Worm (Caenorhabditis elegans) whole organism, young adult: ENCODE measurements around the gene col-72.
A peak's percentile ranks its signal among the peaks of the same experiment; 100 is the strongest.

ENCODE experiments used
- B0035.1 ChIP-seq: sonication (generic microtip); optimal IDR thresholded peaks from 2 replicates; lab custom pipeline; 2016; ENCODE audit warnings: missing genetic modification characterization, mild to moderate bottlenecking, missing compliant biosample characterization, missing genotype, missing genetic modification reagents
- D2030.7 ChIP-seq: fragments of 200-800 bp; sonication (Bioruptor generic); IDR thresholded peaks from 2 replicates; pipeline ENCODE4 v1.3.6; 2022; ENCODE audit warnings: missing genetic modification reagents, missing genetic modification characterization, missing compliant biosample characterization
- F10E7.11 ChIP-seq: sonication (generic microtip); optimal IDR thresholded peaks from 2 replicates; lab custom pipeline; 2017; ENCODE audit warnings: mild to moderate bottlenecking, missing genetic modification characterization, moderate library complexity, missing compliant biosample characterization
- F22D6.2 ChIP-seq: sonication (generic microtip); optimal IDR thresholded peaks from 2 replicates; lab custom pipeline; 2016; ENCODE audit warnings: mild to moderate bottlenecking, missing genetic modification characterization, missing compliant biosample characterization
- F33H1.4 ChIP-seq: fragments of 200-800 bp; sonication (Bioruptor generic); IDR thresholded peaks from 2 replicates; pipeline ENCODE4 v1.3.6; 2022; ENCODE audit warnings: missing genetic modification reagents, missing genetic modification characterization, missing compliant biosample characterization
- F39B2.1 ChIP-seq: fragments of 200-800 bp; sonication (Bioruptor generic); IDR thresholded peaks from 2 replicates; pipeline ENCODE4 v1.3.6; 2022; ENCODE audit warnings: missing genetic modification reagents, missing genetic modification characterization, missing compliant biosample characterization
- F49E8.2 ChIP-seq: sonication (generic microtip); optimal IDR thresholded peaks from 3 replicates; lab custom pipeline; 2017; ENCODE audit warnings: missing genetic modification characterization, mild to moderate bottlenecking, missing compliant biosample characterization, antibody characterized with exemption, moderate library complexity; ENCODE audit not compliant: insufficient read depth
- F52B5.7 ChIP-seq: sonication (generic microtip); optimal IDR thresholded peaks from 2 replicates; lab custom pipeline; 2016; ENCODE audit warnings: mild to moderate bottlenecking, missing genetic modification characterization, missing compliant biosample characterization
- F57A8.1 ChIP-seq: fragments of 200-800 bp; sonication (Bioruptor generic); optimal IDR thresholded peaks from 2 replicates; lab custom pipeline; 2018; ENCODE audit warnings: mild to moderate bottlenecking, missing genetic modification characterization, moderate library complexity, missing compliant biosample characterization
- K11D2.4 ChIP-seq: fragments of 200-800 bp; sonication (Bioruptor generic); IDR thresholded peaks from 2 replicates; pipeline ENCODE4 v1.3.6; 2022; ENCODE audit warnings: missing genetic modification reagents, missing genetic modification characterization, missing compliant biosample characterization
- K12H6.12 ChIP-seq: fragments of 200-800 bp; sonication (Bioruptor generic); optimal IDR thresholded peaks from 2 replicates; lab custom pipeline; 2018; ENCODE audit warnings: mild to moderate bottlenecking, missing genetic modification characterization, missing compliant biosample characterization
- T26A5.8 ChIP-seq: sonication (generic microtip); optimal IDR thresholded peaks from 2 replicates; lab custom pipeline; 2016; ENCODE audit warnings: missing genetic modification characterization, missing compliant biosample characterization
- Y53F4B.3 ChIP-seq: fragments of 200-800 bp; sonication (Bioruptor generic); IDR thresholded peaks from 2 replicates; pipeline ENCODE4 v1.3.6; 2022; ENCODE audit warnings: missing genetic modification reagents, missing genetic modification characterization, missing compliant biosample characterization
- Y67H2A.10 ChIP-seq: fragments of 200-800 bp; sonication (Bioruptor generic); conservative IDR thresholded peaks from 2 replicates; pipeline ENCODE4 v1.3.6; 2022; ENCODE audit warnings: missing genetic modification reagents, missing genetic modification characterization, missing compliant biosample characterization
- aptf-3 ChIP-seq: fragments of 200-800 bp; sonication (Bioruptor generic); IDR thresholded peaks from 2 replicates; pipeline ENCODE4 v1.3.6; 2022; ENCODE audit warnings: missing genetic modification characterization, missing compliant biosample characterization
- athp-1 ChIP-seq: sonication (generic microtip); optimal IDR thresholded peaks from 2 replicates; lab custom pipeline; 2017; ENCODE audit warnings: mild to moderate bottlenecking, missing genetic modification characterization, missing compliant biosample characterization
- attf-5 ChIP-seq: fragments of 200-800 bp; sonication (Bioruptor generic); optimal IDR thresholded peaks from 2 replicates; lab custom pipeline; 2018; ENCODE audit warnings: mild to moderate bottlenecking, missing genetic modification characterization, missing compliant biosample characterization
- ceh-100 ChIP-seq: fragments of 200-800 bp; sonication (Bioruptor generic); IDR thresholded peaks from 2 replicates; pipeline ENCODE4 v1.3.6; 2022; ENCODE audit warnings: missing genetic modification reagents, missing genetic modification characterization, missing compliant biosample characterization
- ceh-58 ChIP-seq: fragments of 200-800 bp; sonication (Bioruptor generic); IDR thresholded peaks from 2 replicates; pipeline ENCODE4 v1.3.6; 2022; ENCODE audit warnings: missing genetic modification characterization, missing compliant biosample characterization
- ceh-79 ChIP-seq: sonication (generic microtip); optimal IDR thresholded peaks from 2 replicates; lab custom pipeline; 2017; ENCODE audit warnings: mild to moderate bottlenecking, missing genetic modification characterization, missing compliant biosample characterization
- die-1 ChIP-seq: sonication (generic microtip); optimal IDR thresholded peaks from 2 replicates; lab custom pipeline; 2016; ENCODE audit warnings: missing genotype, mild to moderate bottlenecking, missing genetic modification characterization, missing compliant biosample characterization
- dox-1 ChIP-seq: fragments of 200-800 bp; sonication (Bioruptor generic); IDR thresholded peaks from 2 replicates; pipeline ENCODE4 v1.3.6; 2022; ENCODE audit warnings: missing genetic modification reagents, missing genetic modification characterization, missing compliant biosample characterization
- dpl-1 ChIP-seq: fragments of 150-350 bp; optimal IDR thresholded peaks from 2 replicates; lab custom pipeline; 2014; ENCODE audit warnings: missing biosample characterization, missing genetic modification reagents, missing genetic modification characterization
- egl-18 ChIP-seq: fragments of 200-800 bp; sonication (Bioruptor generic); IDR thresholded peaks from 2 replicates; pipeline ENCODE4 v1.3.6; 2022; ENCODE audit warnings: missing genetic modification reagents, missing genetic modification characterization, missing compliant biosample characterization
- egrh-3 ChIP-seq: fragments of 200-800 bp; sonication (Bioruptor generic); IDR thresholded peaks from 2 replicates; pipeline ENCODE4 v1.3.6; 2022; ENCODE audit warnings: missing genetic modification reagents, missing genetic modification characterization, missing compliant biosample characterization
- ekl-4 ChIP-seq: fragments of 200-800 bp; sonication (Bioruptor generic); IDR thresholded peaks from 2 replicates; pipeline ENCODE4 v1.3.6; 2022; ENCODE audit warnings: missing genetic modification reagents, missing genetic modification characterization, missing compliant biosample characterization
- hlh-12 ChIP-seq: sonication (generic microtip); optimal IDR thresholded peaks from 2 replicates; lab custom pipeline; 2016; ENCODE audit warnings: missing genetic modification characterization, missing compliant biosample characterization
- hmg-1.2 ChIP-seq: fragments of 200-800 bp; sonication (Bioruptor generic); IDR thresholded peaks from 2 replicates; pipeline ENCODE4 v1.3.6; 2022; ENCODE audit warnings: missing genetic modification reagents, missing genetic modification characterization, missing compliant biosample characterization
- lin-26 ChIP-seq: fragments of 200-800 bp; sonication (Bioruptor generic); IDR thresholded peaks from 2 replicates; pipeline ENCODE4 v1.3.6; 2022; ENCODE audit warnings: missing genetic modification reagents, missing genetic modification characterization, missing compliant biosample characterization
- lin-35 ChIP-seq, 3 experiments: fragments of 150-350 bp in 2 of 3; sonication (generic microtip) in 1 of 3; optimal IDR thresholded peaks; 2 replicates each; lab custom pipeline; 2014 to 2018; ENCODE audit warnings: missing biosample characterization in 3 of 3, missing genetic modification characterization in 3 of 3, missing genetic modification reagents in 3 of 3
- lin-40 ChIP-seq: sonication (generic microtip); optimal IDR thresholded peaks from 2 replicates; lab custom pipeline; 2016; ENCODE audit warnings: missing genetic modification characterization, mild to moderate bottlenecking, missing compliant biosample characterization, missing genotype, missing genetic modification reagents
- lin-54 ChIP-seq: fragments of 200-800 bp; sonication (Bioruptor generic); optimal IDR thresholded peaks from 2 replicates; lab custom pipeline; 2018; ENCODE audit warnings: mild to moderate bottlenecking, missing genetic modification characterization, missing compliant biosample characterization
- lsl-1 ChIP-seq: fragments of 200-800 bp; sonication (Bioruptor generic); optimal IDR thresholded peaks from 2 replicates; lab custom pipeline; 2018; ENCODE audit warnings: mild to moderate bottlenecking, missing genetic modification characterization, moderate library complexity, missing compliant biosample characterization
- madf-10 ChIP-seq: sonication (generic microtip); optimal IDR thresholded peaks from 2 replicates; lab custom pipeline; 2016; ENCODE audit warnings: mild to moderate bottlenecking, missing genetic modification characterization, missing compliant biosample characterization
- madf-6 ChIP-seq: fragments of 200-800 bp; sonication (Bioruptor generic); IDR thresholded peaks from 2 replicates; pipeline ENCODE4 v1.3.6; 2022; ENCODE audit warnings: missing genetic modification reagents, missing genetic modification characterization, missing compliant biosample characterization
- madf-8 ChIP-seq: fragments of 200-800 bp; sonication (Bioruptor generic); conservative IDR thresholded peaks from 2 replicates; pipeline ENCODE4 v1.3.6; 2022; ENCODE audit warnings: missing genetic modification reagents, missing genetic modification characterization, missing compliant biosample characterization
- mcd-1 ChIP-seq: fragments of 200-800 bp; sonication (Bioruptor generic); IDR thresholded peaks from 2 replicates; pipeline ENCODE4 v1.3.6; 2022; ENCODE audit warnings: missing genetic modification reagents, missing genetic modification characterization, missing compliant biosample characterization
- mxl-1 ChIP-seq: sonication (generic microtip); optimal IDR thresholded peaks from 2 replicates; lab custom pipeline; 2016; ENCODE audit warnings: missing genetic modification characterization, missing compliant biosample characterization
- nfya-1 ChIP-seq: sonication (generic microtip); optimal IDR thresholded peaks from 2 replicates; lab custom pipeline; 2017; ENCODE audit warnings: antibody characterized with exemption, missing compliant biosample characterization, missing genetic modification characterization, borderline replicate concordance; ENCODE audit not compliant: insufficient read depth
- nhr-120 ChIP-seq: fragments of 200-800 bp; sonication (Bioruptor generic); IDR thresholded peaks from 2 replicates; pipeline ENCODE4 v1.3.6; 2022; ENCODE audit warnings: missing genetic modification characterization, missing compliant biosample characterization
- nhr-27 ChIP-seq: fragments of 200-800 bp; sonication (Bioruptor generic); optimal IDR thresholded peaks from 2 replicates; lab custom pipeline; 2018; ENCODE audit warnings: mild to moderate bottlenecking, missing genetic modification characterization, moderate library complexity, missing compliant biosample characterization
- rpc-1 ChIP-seq, 2 experiments: fragments of 150-350 bp in 1 of 2; sonication (generic microtip) in 1 of 2; optimal IDR thresholded peaks; 2 replicates each; lab custom pipeline; 2014 to 2018; ENCODE audit warnings: missing biosample characterization in 1 of 2, missing genetic modification characterization in 1 of 2, missing genetic modification reagents in 1 of 2, missing genotype in 1 of 2
- sea-2 ChIP-seq: fragments of 200-800 bp; sonication (Bioruptor generic); IDR thresholded peaks from 2 replicates; pipeline ENCODE4 v1.3.6; 2022; ENCODE audit warnings: missing genetic modification characterization, missing compliant biosample characterization
- tbp1 ChIP-seq: fragments of 200-800 bp; sonication (Bioruptor generic); optimal IDR thresholded peaks from 2 replicates; lab custom pipeline; 2018; ENCODE audit warnings: mild to moderate bottlenecking, missing genetic modification characterization, missing compliant biosample characterization
- xnd-1 ChIP-seq: sonication (generic microtip); optimal IDR thresholded peaks from 2 replicates; lab custom pipeline; 2016; ENCODE audit warnings: missing genotype, missing genetic modification reagents, missing genetic modification characterization, missing compliant biosample characterization
- ztf-18 ChIP-seq: sonication (generic microtip); optimal IDR thresholded peaks from 2 replicates; lab custom pipeline; 2016; ENCODE audit warnings: missing genotype, mild to moderate bottlenecking, missing genetic modification characterization, missing compliant biosample characterization
- ztf-6 ChIP-seq: fragments of 200-800 bp; sonication (Bioruptor generic); IDR thresholded peaks from 2 replicates; pipeline ENCODE4 v1.3.6; 2022; ENCODE audit warnings: missing genetic modification reagents, missing genetic modification characterization, missing compliant biosample characterization

The col-72 gene

DNA sequence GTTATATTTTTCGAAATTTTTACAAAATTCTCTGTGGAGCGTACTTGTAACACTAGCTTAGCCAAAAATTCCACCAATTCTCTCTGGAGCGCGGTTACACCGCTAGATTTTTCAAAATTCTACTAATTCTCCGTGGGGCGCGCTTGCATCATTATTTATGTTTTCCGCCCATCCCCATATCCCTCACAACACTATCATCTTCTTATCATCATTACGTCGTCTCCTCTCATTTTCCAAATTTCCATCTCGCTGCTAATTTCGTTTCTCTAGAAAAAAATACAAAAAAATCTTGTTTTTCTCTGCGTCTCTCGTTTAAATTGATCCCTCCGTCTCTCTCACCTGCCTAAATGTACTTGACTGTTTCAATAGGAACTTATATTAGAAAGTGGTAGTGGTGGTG lies 31.3 kb upstream of the col-72 start:
- TF ChIP-seq mcd-1 (peak; percentile 49), lin-35 (GFP tag; optimal IDR thresholded peaks at IDR 0.05; lab: Kevin White, UChicago) (no peak), hmg-1.2 (GFP tag; lab: Robert Waterston, UW) (peak; percentile 23; the same call in 1 of the 2 replicates), lin-40 (tag; lab: Kevin White, UChicago) (peak; percentile 12)
- TF ChIP-seq, all 124 proteins: peak for 3

DNA sequence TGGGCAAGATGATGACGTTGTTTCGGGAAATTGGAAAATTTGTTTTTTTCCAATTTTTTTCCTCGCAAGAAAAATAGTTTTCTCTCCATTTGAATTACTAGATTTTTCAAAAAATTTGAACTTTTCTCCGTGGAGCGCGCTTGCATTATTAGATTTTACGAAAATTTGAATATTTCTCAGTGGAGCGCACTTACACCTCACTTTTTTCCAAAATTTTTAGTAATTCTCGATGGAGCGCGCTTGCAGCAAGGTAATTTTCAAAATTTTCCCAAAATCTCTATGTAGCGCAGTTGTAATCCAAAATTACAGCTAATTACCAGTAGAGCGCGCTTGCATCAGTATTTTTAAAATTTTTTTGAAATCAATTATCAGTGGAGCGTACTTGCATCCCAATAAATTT lies 30.7 kb upstream of the col-72 start:
- no peak for TF ChIP-seq sea-2 (GFP tag; lab: Robert Waterston, UW)
- TF ChIP-seq T26A5.8 (tag; lab: Kevin White, UChicago) = no peak
- no peak for TF ChIP-seq ztf-6
- no peak for TF ChIP-seq Y67H2A.10
- TF ChIP-seq K12H6.12 = no peak
- TF ChIP-seq tbp1 (GFP tag; lab: Kevin White, UChicago) = no peak
- TF ChIP-seq athp-1 = no peak
- TF ChIP-seq dox-1 = no peak
- no peak for TF ChIP-seq K11D2.4 (GFP tag; lab: Robert Waterston, UW)
- peak; percentile 11 for TF ChIP-seq lsl-1
- no peak for TF ChIP-seq attf-5 (GFP tag; lab: Kevin White, UChicago)
- no peak for TF ChIP-seq lin-26 (GFP tag; lab: Robert Waterston, UW)
- no peak for TF ChIP-seq ekl-4 (GFP tag; lab: Robert Waterston, UW)
- TF ChIP-seq F33H1.4 (GFP tag; lab: Robert Waterston, UW) = 0 out of 2 replicates have a peak, but pooled peaks have one; percentile 14
- no peak for TF ChIP-seq egl-18 (GFP tag; lab: Robert Waterston, UW)
- no peak for TF ChIP-seq ceh-58 (GFP tag; lab: Robert Waterston, UW)
- no peak for TF ChIP-seq Y53F4B.3 (GFP tag; lab: Robert Waterston, UW)
- no peak for TF ChIP-seq aptf-3 (GFP tag; lab: Robert Waterston, UW)
- TF ChIP-seq F22D6.2 (tag; lab: Kevin White, UChicago) = no peak
- TF ChIP-seq egrh-3 (GFP tag; lab: Robert Waterston, UW) = no peak
- TF ChIP-seq dpl-1 (GFP tag; lab: Kevin White, UChicago) = no peak
- no peak for TF ChIP-seq F49E8.2 (tag; lab: Kevin White, UChicago)
- TF ChIP-seq F52B5.7 (tag; lab: Kevin White, UChicago) = no peak
- peak; percentile 56 for TF ChIP-seq lin-54
- TF ChIP-seq madf-6 (GFP tag; lab: Robert Waterston, UW) = peak; percentile 49
- TF ChIP-seq xnd-1 (tag; lab: Kevin White, UChicago) = peak; percentile 55
- TF ChIP-seq B0035.1 (tag; lab: Kevin White, UChicago) = no peak
- 0 out of 2 replicates have a peak, but pooled peaks have one; percentile 11 for TF ChIP-seq D2030.7 (GFP tag; lab: Robert Waterston, UW)
- TF ChIP-seq nhr-120 (GFP tag; lab: Robert Waterston, UW) = no peak
- no peak for TF ChIP-seq ztf-18 (tag; lab: Kevin White, UChicago)
- TF ChIP-seq madf-10 (tag; lab: Kevin White, UChicago) = no peak
- peak; percentile 75 for TF ChIP-seq mcd-1
- TF ChIP-seq madf-8 (GFP tag; lab: Robert Waterston, UW) = no peak

DNA sequence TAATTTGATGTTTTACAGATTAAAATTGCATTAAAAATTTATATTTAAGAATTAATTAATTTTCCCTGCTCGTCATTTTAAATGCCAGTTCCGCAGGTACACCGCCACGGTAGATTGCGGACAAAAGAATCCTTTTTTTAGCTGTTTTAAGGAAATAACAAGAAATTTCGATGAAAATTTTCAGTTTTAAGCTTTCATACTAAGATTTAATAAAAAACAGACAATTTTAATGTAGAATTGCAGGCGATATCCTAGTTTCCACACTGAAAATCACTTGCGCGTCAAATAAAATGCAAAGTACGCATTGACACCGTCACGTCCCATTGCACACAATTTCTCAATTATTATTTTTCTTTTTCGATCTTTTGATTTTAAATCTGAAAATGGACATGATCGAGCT lies 29.5 kb upstream of the col-72 start, which contains the start of gene dnc-3:
dnc-3 (plus strand) TSS at position 272 of the 400 bp plus-strand sequence.
- TF ChIP-seq rpc-1 (optimal IDR thresholded peaks at IDR 0.05; lab: Kevin White, UChicago) (no peak), rpc-1 (tag; optimal IDR thresholded peaks at IDR 0.05; lab: Kevin White, UChicago) (no peak), Y67H2A.10 (no peak), F39B2.1 (no peak), die-1 (tag; lab: Kevin White, UChicago) (no peak), lin-54 (peak; percentile 42), ceh-79 (tag; lab: Kevin White, UChicago) (no peak), hmg-1.2 (GFP tag; lab: Robert Waterston, UW) (peak; percentile 23; the same call in 1 of the 2 replicates), nhr-27 (tag; lab: Kevin White, UChicago) (no peak), F10E7.11 (tag; lab: Kevin White, UChicago) (no peak), mxl-1 (tag; lab: Kevin White, UChicago) (no peak), K11D2.4 (GFP tag; lab: Robert Waterston, UW) (no peak), ztf-18 (tag; lab: Kevin White, UChicago) (no peak), lin-40 (tag; lab: Kevin White, UChicago) (peak; percentile 78), hlh-12 (tag; lab: Kevin White, UChicago) (no peak), F57A8.1 (no peak), ceh-100 (GFP tag; lab: Robert Waterston, UW) (no peak), nfya-1 (tag; lab: Kevin White, UChicago) (no peak)
